Worm (Caenorhabditis elegans) whole organism, L1 larva: ENCODE results near the gene Y62E10A.13.

Experiments
- C16A3.4 ChIP-seq: fragments of 150-350 bp; optimal IDR thresholded peaks from 2 replicates; lab custom pipeline; 2014; ENCODE audit warnings: missing biosample characterization, missing genetic modification characterization
- C34B4.2 ChIP-seq: sonication (generic microtip); optimal IDR thresholded peaks from 2 replicates; lab custom pipeline; 2017; ENCODE audit warnings: mild to moderate bottlenecking, missing genetic modification characterization, missing compliant biosample characterization
- aha-1 ChIP-seq: fragments of 150-350 bp; optimal IDR thresholded peaks from 2 replicates; lab custom pipeline; 2014; ENCODE audit warnings: missing biosample characterization, missing genetic modification characterization
- aly-2 ChIP-seq: fragments of 150-350 bp; optimal IDR thresholded peaks from 2 replicates; lab custom pipeline; 2014; ENCODE audit warnings: missing biosample characterization, missing genetic modification characterization
- ama-1 ChIP-seq: fragments of 150-350 bp; optimal IDR thresholded peaks from 2 replicates; lab custom pipeline; 2014
- ceh-8 ChIP-seq: fragments of 200-800 bp; sonication (Bioruptor generic); optimal IDR thresholded peaks from 2 replicates; lab custom pipeline; 2018; ENCODE audit warnings: mild to moderate bottlenecking, missing genetic modification characterization, moderate library complexity, missing compliant biosample characterization
- ceh-88 ChIP-seq: fragments of 200-800 bp; sonication (Bioruptor generic); IDR thresholded peaks from 2 replicates; pipeline ENCODE4 v1.3.6; 2022; ENCODE audit warnings: missing genetic modification characterization, missing compliant biosample characterization
- ces-1 ChIP-seq: fragments of 150-350 bp; optimal IDR thresholded peaks from 2 replicates; lab custom pipeline; 2014; ENCODE audit warnings: missing biosample characterization, missing genetic modification reagents, missing genetic modification characterization
- dsc-1 ChIP-seq: sonication (generic microtip); optimal IDR thresholded peaks from 2 replicates; lab custom pipeline; 2016; ENCODE audit warnings: mild to moderate bottlenecking, missing genetic modification characterization, missing compliant biosample characterization
- efl-1 ChIP-seq, 4 experiments: fragments of 150-350 bp; optimal IDR thresholded peaks in 3 of 4; peaks in 1 of 4; 1 replicate in 1 of 4; 2 replicates in 3 of 4; lab custom pipeline; 2014; ENCODE audit warnings: missing biosample characterization in 2 of 4, missing genetic modification characterization in 2 of 4, missing genetic modification reagents in 2 of 4
- efl-3 ChIP-seq: fragments of 200-800 bp; sonication (Bioruptor generic); optimal IDR thresholded peaks from 2 replicates; lab custom pipeline; 2018; ENCODE audit warnings: mild to moderate bottlenecking, missing genetic modification characterization, missing compliant biosample characterization
- elt-2 ChIP-seq: sonication (generic microtip); optimal IDR thresholded peaks from 2 replicates; lab custom pipeline; 2016; ENCODE audit warnings: missing genetic modification characterization, mild to moderate bottlenecking, inconsistent platforms, missing compliant biosample characterization, missing genetic modification reagents
- fkh-4 ChIP-seq: sonication (generic microtip); optimal IDR thresholded peaks from 2 replicates; lab custom pipeline; 2016; ENCODE audit warnings: missing compliant biosample characterization, missing genetic modification characterization, borderline replicate concordance
- hlh-17 ChIP-seq: fragments of 200-800 bp; sonication (Bioruptor generic); optimal IDR thresholded peaks from 2 replicates; lab custom pipeline; 2018; ENCODE audit warnings: missing genetic modification characterization, mild to moderate bottlenecking, missing compliant biosample characterization, moderate library complexity, borderline replicate concordance
- irx-1 ChIP-seq: sonication (generic microtip); optimal IDR thresholded peaks from 2 replicates; lab custom pipeline; 2016; ENCODE audit warnings: missing genetic modification characterization, missing compliant biosample characterization
- lir-3 ChIP-seq: sonication (generic microtip); optimal IDR thresholded peaks from 2 replicates; lab custom pipeline; 2016; ENCODE audit warnings: mild to moderate bottlenecking, missing genetic modification characterization, moderate library complexity, missing compliant biosample characterization; ENCODE audit not compliant: poor library complexity
- mdl-1 ChIP-seq, 2 experiments: fragments of 150-350 bp; optimal IDR thresholded peaks; 2 replicates each; lab custom pipeline; 2014 to 2017; ENCODE audit warnings: missing biosample characterization in 2 of 2, missing genetic modification characterization in 2 of 2, inconsistent platforms in 1 of 2
- mef-2 ChIP-seq: fragments of 150-350 bp; optimal IDR thresholded peaks from 2 replicates; lab custom pipeline; 2014; ENCODE audit warnings: missing biosample characterization, missing genetic modification characterization
- nhr-28 ChIP-seq: fragments of 150-350 bp; optimal IDR thresholded peaks from 2 replicates; lab custom pipeline; 2014; ENCODE audit warnings: missing biosample characterization, missing genetic modification characterization
- nhr-47 ChIP-seq: sonication (generic microtip); optimal IDR thresholded peaks from 2 replicates; lab custom pipeline; 2016; ENCODE audit warnings: mild to moderate bottlenecking, missing genetic modification characterization, moderate library complexity, missing compliant biosample characterization
- nhr-71 ChIP-seq: sonication (generic microtip); optimal IDR thresholded peaks from 2 replicates; lab custom pipeline; 2016; ENCODE audit warnings: mild to moderate bottlenecking, missing genetic modification characterization, moderate library complexity, missing compliant biosample characterization
- nhr-84 ChIP-seq: sonication (generic microtip); optimal IDR thresholded peaks from 2 replicates; lab custom pipeline; 2017; ENCODE audit warnings: missing biosample characterization, missing genetic modification characterization
- pag-3 ChIP-seq: sonication (generic microtip); optimal IDR thresholded peaks from 2 replicates; lab custom pipeline; 2017; ENCODE audit warnings: missing genetic modification characterization, mild to moderate bottlenecking, missing compliant biosample characterization, antibody characterized with exemption, borderline replicate concordance; ENCODE audit not compliant: insufficient read depth
- pax-3 ChIP-seq: fragments of 200-800 bp; sonication (Bioruptor generic); optimal IDR thresholded peaks from 2 replicates; lab custom pipeline; 2018; ENCODE audit warnings: mild to moderate bottlenecking, missing genetic modification characterization, moderate library complexity, missing compliant biosample characterization
- pqm-1 ChIP-seq: sonication (generic microtip); optimal IDR thresholded peaks from 3 replicates; lab custom pipeline; 2017; ENCODE audit warnings: missing biosample characterization, missing genetic modification characterization
- snpc-4 ChIP-seq: fragments of 150-350 bp; optimal IDR thresholded peaks from 2 replicates; lab custom pipeline; 2014; ENCODE audit warnings: missing biosample characterization, missing genetic modification characterization
- snu-23 ChIP-seq: sonication (generic microtip); optimal IDR thresholded peaks from 2 replicates; lab custom pipeline; 2016; ENCODE audit warnings: missing genetic modification characterization, missing compliant biosample characterization
- swsn-7 ChIP-seq: sonication (generic microtip); optimal IDR thresholded peaks from 2 replicates; lab custom pipeline; 2016; ENCODE audit warnings: missing genetic modification characterization, missing compliant biosample characterization
- unc-130 ChIP-seq: fragments of 150-350 bp; optimal IDR thresholded peaks from 2 replicates; lab custom pipeline; 2017; ENCODE audit warnings: missing biosample characterization, missing genetic modification characterization, inconsistent platforms
- unc-62 ChIP-seq: fragments of 150-350 bp; optimal IDR thresholded peaks from 2 replicates; lab custom pipeline; 2014; ENCODE audit warnings: missing biosample characterization, missing genetic modification reagents, missing genetic modification characterization
- zag-1 ChIP-seq: fragments of 150-350 bp; optimal IDR thresholded peaks from 2 replicates; lab custom pipeline; 2014; ENCODE audit warnings: missing biosample characterization, missing genetic modification characterization

Gene Y62E10A.13

ce11 chrIV:13364869-13365268 lies 34.0 kb downstream of the Y62E10A.13 start, which contains the start of gene srsx-25:
srsx-25 (plus strand) TSS chrIV:13365169.
- TF ChIP-seq nhr-47 (tag; lab: Kevin White, UChicago) (no peak), zag-1 (tag; lab: Kevin White, UChicago) (no peak), snu-23 (no peak), aly-2 (tag; lab: Kevin White, UChicago) (no peak), nhr-71 (no peak), nhr-84 (tag; lab: Kevin White, UChicago) (no peak), pax-3 (tag; lab: Kevin White, UChicago) (no peak), hlh-17 (GFP tag; lab: Kevin White, UChicago) (no peak), unc-130 (tag; lab: Kevin White, UChicago) (no peak), ceh-88 (GFP tag; lab: Robert Waterston, UW) (no peak), ces-1 (GFP tag; lab: Kevin White, UChicago) (no peak), mdl-1 (tag; optimal IDR thresholded peaks at IDR 0.05; lab: Kevin White, UChicago) (no peak), aha-1 (tag; lab: Kevin White, UChicago) (no peak), snpc-4 (tag; lab: Kevin White, UChicago) (no peak), fkh-4 (tag; lab: Kevin White, UChicago) (no peak), irx-1 (tag; lab: Kevin White, UChicago) (no peak), mef-2 (tag; lab: Kevin White, UChicago) (no peak), efl-3 (GFP tag; lab: Kevin White, UChicago) (no peak), elt-2 (tag; lab: Kevin White, UChicago) (no peak)
- TF ChIP-seq, all 84 proteins: peak for 0

- TF ChIP-seq pqm-1 (no peak), swsn-7 (tag; lab: Kevin White, UChicago) (no peak), pag-3 (tag; lab: Kevin White, UChicago) (no peak), unc-62 (GFP tag; lab: Kevin White, UChicago) (no peak), ceh-88 (GFP tag; lab: Robert Waterston, UW) (no peak), C16A3.4 (tag; lab: Kevin White, UChicago) (no peak)
Measured at ce11 chrIV:13360144-13360543, 38.7 kb downstream of the Y62E10A.13 start, which contains the start of gene Y62E10A.3. Y62E10A.3 (minus strand) TSS chrIV:13360244.

ce11 chrIV:13358488-13358887 lies 40.4 kb downstream of the Y62E10A.13 start, which contains the start of gene W02A2.8:
W02A2.8 (minus strand) TSS chrIV:13358588.
- TF ChIP-seq mef-2 (tag; lab: Kevin White, UChicago): no peak

- TF ChIP-seq efl-1 (optimal IDR thresholded peaks at IDR 0.05; lab: Kevin White, UChicago) (no peak), efl-1 (GFP tag; optimal IDR thresholded peaks at IDR 0.05 in 1 of 2; lab: Kevin White, UChicago) (no peak), aha-1 (tag; lab: Kevin White, UChicago) (no peak), ceh-8 (no peak), nhr-28 (tag; lab: Kevin White, UChicago) (no peak), nhr-47 (tag; lab: Kevin White, UChicago) (no peak), dsc-1 (tag; lab: Kevin White, UChicago) (no peak), aly-2 (tag; lab: Kevin White, UChicago) (no peak), pqm-1 (no peak), C34B4.2 (tag; lab: Kevin White, UChicago) (no peak)
- TF ChIP-seq, all 84 proteins: peak for 0
Measured at ce11 chrIV:13356005-13356404, 42.8 kb downstream of the Y62E10A.13 start.

ce11 chrIV:13354044-13354443 lies 44.8 kb downstream of the Y62E10A.13 start:
- TF ChIP-seq ama-1 (lab: Kevin White, UChicago) (no peak), aha-1 (tag; lab: Kevin White, UChicago) (no peak), efl-1 (optimal IDR thresholded peaks at IDR 0.05; lab: Kevin White, UChicago) (no peak), efl-1 (GFP tag; optimal IDR thresholded peaks at IDR 0.05 in 1 of 2; lab: Kevin White, UChicago) (peak in 1 of 2 experiments; percentile 91), lir-3 (tag; lab: Kevin White, UChicago) (no peak)
- TF ChIP-seq, all 84 proteins: peak for 1
